Worm (Caenorhabditis elegans) whole organism, mixed stage, embryonic: ENCODE data around the gene F18A11.2.

ENCODE experiments used
- M03D4.4 ChIP-seq: sonication (generic microtip); optimal IDR thresholded peaks from 2 replicates; lab custom pipeline; 2017; ENCODE audit warnings: mild to moderate bottlenecking, missing genetic modification characterization, missing compliant biosample characterization
- bed-3 ChIP-seq: fragments of 200-800 bp; sonication (Bioruptor generic); optimal IDR thresholded peaks from 3 replicates; lab custom pipeline; 2018; ENCODE audit warnings: mild to moderate bottlenecking, missing genetic modification characterization, moderate library complexity, missing compliant biosample characterization
- blmp-1 ChIP-seq: fragments of 150-350 bp; optimal IDR thresholded peaks from 2 replicates; lab custom pipeline; 2014; ENCODE audit warnings: missing biosample characterization, missing genetic modification characterization
- ceh-39 ChIP-seq: fragments of 150-350 bp; optimal IDR thresholded peaks from 2 replicates; lab custom pipeline; 2014; ENCODE audit warnings: missing biosample characterization, missing genetic modification characterization
- ceh-43 ChIP-seq: fragments of 200-800 bp; sonication (Bioruptor generic); optimal IDR thresholded peaks from 2 replicates; lab custom pipeline; 2018; ENCODE audit warnings: mild to moderate bottlenecking, missing genetic modification characterization, moderate library complexity, missing compliant biosample characterization
- ceh-83 ChIP-seq: fragments of 200-800 bp; sonication (Bioruptor generic); optimal IDR thresholded peaks from 2 replicates; lab custom pipeline; 2018; ENCODE audit warnings: mild to moderate bottlenecking, missing genetic modification characterization, missing compliant biosample characterization
- ces-1 ChIP-seq: fragments of 150-350 bp; optimal IDR thresholded peaks from 2 replicates; lab custom pipeline; 2014; ENCODE audit warnings: missing biosample characterization, missing genetic modification reagents, missing genetic modification characterization
- cnd-1 ChIP-seq: fragments of 200-800 bp; sonication (Bioruptor generic); optimal IDR thresholded peaks from 2 replicates; lab custom pipeline; 2018; ENCODE audit warnings: mild to moderate bottlenecking, missing genetic modification characterization, missing compliant biosample characterization
- drap-1 ChIP-seq: fragments of 200-800 bp; sonication (Bioruptor generic); optimal IDR thresholded peaks from 3 replicates; lab custom pipeline; 2018; ENCODE audit warnings: mild to moderate bottlenecking, missing genetic modification characterization, missing compliant biosample characterization
- elt-1 ChIP-seq: sonication (generic microtip); optimal IDR thresholded peaks from 2 replicates; lab custom pipeline; 2017; ENCODE audit warnings: missing genetic modification characterization, mild to moderate bottlenecking, missing compliant biosample characterization, antibody characterized with exemption, moderate library complexity, borderline replicate concordance; ENCODE audit not compliant: insufficient read depth
- elt-3 ChIP-seq: fragments of 150-350 bp; optimal IDR thresholded peaks from 2 replicates; lab custom pipeline; 2014; ENCODE audit warnings: missing biosample characterization, missing genetic modification characterization
- flh-1 ChIP-seq: fragments of 200-800 bp; sonication (Bioruptor generic); optimal IDR thresholded peaks from 2 replicates; lab custom pipeline; 2018; ENCODE audit warnings: mild to moderate bottlenecking, missing genetic modification characterization, moderate library complexity, missing compliant biosample characterization
- ham-2 ChIP-seq: fragments of 200-800 bp; sonication (Bioruptor generic); optimal IDR thresholded peaks from 2 replicates; lab custom pipeline; 2018; ENCODE audit warnings: mild to moderate bottlenecking, missing genetic modification characterization, missing compliant biosample characterization
- hlh-1 ChIP-seq: fragments of 150-350 bp; optimal IDR thresholded peaks from 2 replicates; lab custom pipeline; 2014; ENCODE audit warnings: missing biosample characterization, missing genetic modification reagents, missing genetic modification characterization
- lin-13 ChIP-seq: fragments of 150-350 bp; optimal IDR thresholded peaks from 2 replicates; lab custom pipeline; 2014; ENCODE audit warnings: missing biosample characterization, missing genetic modification characterization
- lin-32 ChIP-seq: fragments of 200-800 bp; sonication (Bioruptor generic); optimal IDR thresholded peaks from 2 replicates; lab custom pipeline; 2018; ENCODE audit warnings: mild to moderate bottlenecking, missing genetic modification characterization, missing compliant biosample characterization
- lsy-2 ChIP-seq: fragments of 150-350 bp; optimal IDR thresholded peaks from 2 replicates; lab custom pipeline; 2014; ENCODE audit warnings: missing biosample characterization, missing genetic modification characterization
- mab-5 ChIP-seq: fragments of 150-350 bp; optimal IDR thresholded peaks from 2 replicates; lab custom pipeline; 2014; ENCODE audit warnings: missing biosample characterization, missing genetic modification characterization
- mep-1 ChIP-seq: fragments of 150-350 bp; optimal IDR thresholded peaks from 2 replicates; lab custom pipeline; 2017; ENCODE audit warnings: missing biosample characterization, missing genetic modification reagents, missing genetic modification characterization, inconsistent platforms
- mls-2 ChIP-seq: sonication (generic microtip); optimal IDR thresholded peaks from 2 replicates; lab custom pipeline; 2016; ENCODE audit warnings: mild to moderate bottlenecking, missing genetic modification characterization, moderate library complexity, missing compliant biosample characterization
- nhr-12 ChIP-seq: fragments of 150-350 bp; optimal IDR thresholded peaks from 2 replicates; lab custom pipeline; 2014; ENCODE audit warnings: missing biosample characterization, missing genetic modification characterization
- nhr-2 ChIP-seq: fragments of 150-350 bp; optimal IDR thresholded peaks from 2 replicates; lab custom pipeline; 2014; ENCODE audit warnings: missing biosample characterization, missing genetic modification characterization
- nhr-237 ChIP-seq: fragments of 150-350 bp; optimal IDR thresholded peaks from 2 replicates; lab custom pipeline; 2014; ENCODE audit warnings: missing biosample characterization, missing genetic modification characterization
- nhr-28 ChIP-seq: fragments of 150-350 bp; optimal IDR thresholded peaks from 2 replicates; lab custom pipeline; 2014; ENCODE audit warnings: missing biosample characterization, missing genetic modification characterization
- nhr-76 ChIP-seq: sonication (generic microtip); optimal IDR thresholded peaks from 2 replicates; lab custom pipeline; 2017; ENCODE audit warnings: missing biosample characterization, missing genetic modification characterization
- snpc-4 ChIP-seq: fragments of 150-350 bp; optimal IDR thresholded peaks from 2 replicates; lab custom pipeline; 2014; ENCODE audit warnings: missing biosample characterization, missing genetic modification characterization
- sptf-1 ChIP-seq: sonication (generic microtip); optimal IDR thresholded peaks from 2 replicates; lab custom pipeline; 2017; ENCODE audit warnings: mild to moderate bottlenecking, missing genetic modification characterization, moderate library complexity, missing compliant biosample characterization
- tbx-8 ChIP-seq: fragments of 200-800 bp; sonication (Bioruptor generic); optimal IDR thresholded peaks from 2 replicates; lab custom pipeline; 2018; ENCODE audit warnings: mild to moderate bottlenecking, missing genetic modification characterization, moderate library complexity, missing compliant biosample characterization
- unc-120 ChIP-seq: sonication (generic microtip); optimal IDR thresholded peaks from 2 replicates; lab custom pipeline; 2017; ENCODE audit warnings: missing genetic modification characterization, missing compliant biosample characterization; ENCODE audit not compliant: poor library complexity, severe bottlenecking
- zip-8 ChIP-seq: fragments of 150-350 bp; optimal IDR thresholded peaks from 2 replicates; lab custom pipeline; 2014; ENCODE audit warnings: missing biosample characterization, missing genetic modification characterization
- ztf-11 ChIP-seq: fragments of 150-350 bp; optimal IDR thresholded peaks from 2 replicates; lab custom pipeline; 2014; ENCODE audit warnings: missing biosample characterization, missing genetic modification characterization

F18A11.2 gene

ce11 chrII:12992980-12993379 is 38.5 kb upstream of the F18A11.2 start:
- TF ChIP-seq cnd-1, result peak; percentile 36
- TF ChIP-seq zip-8 (tag; lab: Kevin White, UChicago), result peak; percentile 93
- TF ChIP-seq lsy-2 (tag; lab: Kevin White, UChicago), result no peak
- TF ChIP-seq nhr-2 (tag; lab: Kevin White, UChicago), result peak; percentile 72
- TF ChIP-seq, all 35 proteins: peak for 3

DNA sequence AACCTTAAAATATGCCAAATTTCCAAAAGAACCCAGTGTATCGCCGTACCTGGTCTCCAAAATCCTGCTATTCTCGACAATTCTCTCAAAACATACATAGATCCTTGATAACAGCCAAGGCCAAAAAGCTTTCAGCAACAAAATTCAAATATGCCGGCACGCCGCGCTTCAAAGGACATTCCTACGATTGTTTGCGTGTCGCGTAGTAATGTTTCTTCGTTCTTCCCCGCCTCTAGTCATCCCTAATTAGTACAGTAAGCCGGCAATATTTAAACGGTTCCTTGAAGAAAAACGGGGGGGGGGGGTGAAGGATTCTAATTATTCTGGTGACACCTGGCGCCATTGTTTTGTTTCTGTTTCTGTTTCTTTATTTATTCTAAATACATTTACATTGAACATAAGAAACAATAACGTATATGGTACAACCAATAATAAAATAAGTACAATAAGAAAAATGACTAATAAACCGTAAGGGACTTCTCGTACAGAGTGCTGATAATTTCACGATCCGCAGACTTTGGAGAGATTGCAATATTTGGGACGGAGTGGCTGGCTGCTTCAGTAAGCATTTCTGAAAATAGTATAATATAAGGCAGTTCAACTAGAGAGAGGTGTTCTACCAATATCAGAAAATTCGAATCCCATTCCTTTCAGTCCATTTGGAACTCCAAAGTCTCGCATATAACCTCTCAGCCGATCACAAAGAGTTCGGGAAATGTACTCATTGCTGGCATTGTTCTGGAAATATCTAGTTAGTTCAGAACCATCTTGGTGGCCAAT is 37.3 kb upstream of the F18A11.2 start:
- TF ChIP-seq sptf-1 (tag; lab: Kevin White, UChicago) (no peak), blmp-1 (tag; lab: Kevin White, UChicago) (no peak), ceh-39 (tag; lab: Kevin White, UChicago) (no peak), ceh-83 (no peak), nhr-28 (tag; lab: Kevin White, UChicago) (no peak), nhr-76 (no peak), bed-3 (GFP tag; lab: Kevin White, UChicago) (no peak), flh-1 (GFP tag; lab: Kevin White, UChicago) (no peak), hlh-1 (tag; lab: Kevin White, UChicago) (no peak), ceh-43 (no peak), mls-2 (tag; lab: Kevin White, UChicago) (no peak), mab-5 (tag; lab: Kevin White, UChicago) (no peak), ztf-11 (tag; lab: Kevin White, UChicago) (no peak), mep-1 (tag; lab: Kevin White, UChicago) (no peak), cnd-1 (no peak)

DNA sequence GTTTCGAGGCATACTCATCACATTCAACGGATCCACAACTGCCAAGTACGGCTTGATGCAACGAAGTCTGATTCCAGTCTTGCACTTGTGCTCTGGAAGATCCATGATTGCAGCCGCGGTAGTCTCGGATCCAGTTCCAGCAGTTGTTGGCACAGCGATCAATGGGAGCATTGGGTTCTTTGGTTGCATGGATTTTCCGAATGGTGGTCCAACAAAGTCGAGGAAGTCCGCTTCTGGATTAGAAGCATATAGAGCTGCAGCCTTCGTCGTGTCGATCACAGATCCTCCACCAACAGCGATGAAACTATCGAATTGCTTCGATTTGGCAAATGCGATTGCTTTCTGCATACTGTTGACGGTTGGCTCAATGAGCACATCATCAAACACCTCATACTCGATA is 36.2 kb upstream of the F18A11.2 start:
- no peak for TF ChIP-seq bed-3 (GFP tag; lab: Kevin White, UChicago)
- TF ChIP-seq lin-32 (GFP tag; lab: Kevin White, UChicago), result no peak
- TF ChIP-seq snpc-4 (tag; lab: Kevin White, UChicago), result no peak
- TF ChIP-seq mls-2 (tag; lab: Kevin White, UChicago), result no peak
- no peak for TF ChIP-seq nhr-28 (tag; lab: Kevin White, UChicago)
- TF ChIP-seq elt-1 (tag; lab: Kevin White, UChicago), result no peak
- no peak for TF ChIP-seq tbx-8 (GFP tag; lab: Kevin White, UChicago)
- no peak for TF ChIP-seq mab-5 (tag; lab: Kevin White, UChicago)
- TF ChIP-seq ztf-11 (tag; lab: Kevin White, UChicago), result no peak
- no peak for TF ChIP-seq unc-120
- TF ChIP-seq cnd-1, result no peak
- no peak for TF ChIP-seq ceh-39 (tag; lab: Kevin White, UChicago)
- no peak for TF ChIP-seq M03D4.4
- no peak for TF ChIP-seq ceh-43

- no peak for TF ChIP-seq elt-1 (tag; lab: Kevin White, UChicago)
- no peak for TF ChIP-seq nhr-28 (tag; lab: Kevin White, UChicago)
- no peak for TF ChIP-seq ces-1 (GFP tag; lab: Kevin White, UChicago)
- no peak for TF ChIP-seq nhr-76
- no peak for TF ChIP-seq ceh-39 (tag; lab: Kevin White, UChicago)
- no peak for TF ChIP-seq blmp-1 (tag; lab: Kevin White, UChicago)
- TF ChIP-seq lsy-2 (tag; lab: Kevin White, UChicago), result no peak
- TF ChIP-seq flh-1 (GFP tag; lab: Kevin White, UChicago), result no peak
- TF ChIP-seq lin-32 (GFP tag; lab: Kevin White, UChicago), result no peak
- no peak for TF ChIP-seq nhr-12 (tag; lab: Kevin White, UChicago)
- no peak for TF ChIP-seq lin-13
- TF ChIP-seq hlh-1 (tag; lab: Kevin White, UChicago), result no peak
- TF ChIP-seq unc-120, result no peak
- no peak for TF ChIP-seq elt-3 (tag; lab: Kevin White, UChicago)
- no peak for TF ChIP-seq mab-5 (tag; lab: Kevin White, UChicago)
- no peak for TF ChIP-seq nhr-2 (tag; lab: Kevin White, UChicago)
- no peak for TF ChIP-seq snpc-4 (tag; lab: Kevin White, UChicago)
- TF ChIP-seq sptf-1 (tag; lab: Kevin White, UChicago), result no peak
- no peak for TF ChIP-seq mep-1 (tag; lab: Kevin White, UChicago)
Measured at ce11 chrII:12996249-12996648, 35.2 kb upstream of the F18A11.2 start, which contains the start of gene hphd-1. hphd-1 (minus strand) TSS chrII:12996571.

- no peak for TF ChIP-seq ham-2 (GFP tag; lab: Kevin White, UChicago)
- TF ChIP-seq drap-1, result no peak
- TF ChIP-seq nhr-76, result no peak
- no peak for TF ChIP-seq nhr-237 (tag; lab: Kevin White, UChicago)
- TF ChIP-seq blmp-1 (tag; lab: Kevin White, UChicago), result no peak
- no peak for TF ChIP-seq ceh-43
- TF ChIP-seq sptf-1 (tag; lab: Kevin White, UChicago), result no peak
- no peak for TF ChIP-seq ces-1 (GFP tag; lab: Kevin White, UChicago)
- TF ChIP-seq ceh-83, result no peak
- TF ChIP-seq mls-2 (tag; lab: Kevin White, UChicago), result no peak
- no peak for TF ChIP-seq M03D4.4
- TF ChIP-seq hlh-1 (tag; lab: Kevin White, UChicago), result no peak
- TF ChIP-seq flh-1 (GFP tag; lab: Kevin White, UChicago), result no peak
- TF ChIP-seq unc-120, result no peak
- TF ChIP-seq bed-3 (GFP tag; lab: Kevin White, UChicago), result no peak
Measured at ce11 chrII:12997413-12997812, 34.1 kb upstream of the F18A11.2 start, which contains the start of gene Y38F1A.7. Y38F1A.7 (minus strand) TSS chrII:12997804.
